Worm (Caenorhabditis elegans) whole organism, young adult: ENCODE data around the gene sri-4.
A peak's percentile ranks its signal among the peaks of the same experiment; 100 is the strongest.

Source experiments
- C06A6.2 ChIP-seq: fragments of 200-800 bp; sonication (Bioruptor generic); conservative IDR thresholded peaks from 2 replicates; pipeline ENCODE4 v1.3.6; 2022; ENCODE audit warnings: missing genetic modification characterization, missing compliant biosample characterization
- D2030.7 ChIP-seq: fragments of 200-800 bp; sonication (Bioruptor generic); IDR thresholded peaks from 2 replicates; pipeline ENCODE4 v1.3.6; 2022; ENCODE audit warnings: missing genetic modification reagents, missing genetic modification characterization, missing compliant biosample characterization
- F33H1.4 ChIP-seq: fragments of 200-800 bp; sonication (Bioruptor generic); IDR thresholded peaks from 2 replicates; pipeline ENCODE4 v1.3.6; 2022; ENCODE audit warnings: missing genetic modification reagents, missing genetic modification characterization, missing compliant biosample characterization
- F37B4.10 ChIP-seq: fragments of 200-800 bp; sonication (Bioruptor generic); IDR thresholded peaks from 2 replicates; pipeline ENCODE4 v1.3.6; 2022; ENCODE audit warnings: missing genetic modification characterization, missing compliant biosample characterization
- F39B2.1 ChIP-seq: fragments of 200-800 bp; sonication (Bioruptor generic); IDR thresholded peaks from 2 replicates; pipeline ENCODE4 v1.3.6; 2022; ENCODE audit warnings: missing genetic modification reagents, missing genetic modification characterization, missing compliant biosample characterization
- F57A8.1 ChIP-seq: fragments of 200-800 bp; sonication (Bioruptor generic); optimal IDR thresholded peaks from 2 replicates; lab custom pipeline; 2018; ENCODE audit warnings: mild to moderate bottlenecking, missing genetic modification characterization, moderate library complexity, missing compliant biosample characterization
- K11D2.4 ChIP-seq: fragments of 200-800 bp; sonication (Bioruptor generic); IDR thresholded peaks from 2 replicates; pipeline ENCODE4 v1.3.6; 2022; ENCODE audit warnings: missing genetic modification reagents, missing genetic modification characterization, missing compliant biosample characterization
- K12H6.12 ChIP-seq: fragments of 200-800 bp; sonication (Bioruptor generic); optimal IDR thresholded peaks from 2 replicates; lab custom pipeline; 2018; ENCODE audit warnings: mild to moderate bottlenecking, missing genetic modification characterization, missing compliant biosample characterization
- Y56A3A.18 ChIP-seq: fragments of 200-800 bp; sonication (Bioruptor generic); IDR thresholded peaks from 2 replicates; pipeline ENCODE4 v1.3.6; 2022; ENCODE audit warnings: missing genetic modification reagents, missing genetic modification characterization, missing compliant biosample characterization
- Y67H2A.10 ChIP-seq: fragments of 200-800 bp; sonication (Bioruptor generic); conservative IDR thresholded peaks from 2 replicates; pipeline ENCODE4 v1.3.6; 2022; ENCODE audit warnings: missing genetic modification reagents, missing genetic modification characterization, missing compliant biosample characterization
- Y95B8A.8 ChIP-seq: fragments of 200-800 bp; sonication (Bioruptor generic); IDR thresholded peaks from 2 replicates; pipeline ENCODE4 v1.3.6; 2022; ENCODE audit warnings: missing genetic modification reagents, missing genetic modification characterization, missing compliant biosample characterization
- aptf-2 ChIP-seq: fragments of 200-800 bp; sonication (Bioruptor generic); conservative IDR thresholded peaks from 2 replicates; pipeline ENCODE4 v1.3.6; 2022; ENCODE audit warnings: missing genetic modification reagents, missing genetic modification characterization, missing compliant biosample characterization
- atf-7 ChIP-seq: sonication (generic microtip); optimal IDR thresholded peaks from 2 replicates; lab custom pipeline; 2017; ENCODE audit warnings: mild to moderate bottlenecking, missing genetic modification characterization, missing compliant biosample characterization
- athp-1 ChIP-seq: sonication (generic microtip); optimal IDR thresholded peaks from 2 replicates; lab custom pipeline; 2017; ENCODE audit warnings: mild to moderate bottlenecking, missing genetic modification characterization, missing compliant biosample characterization
- bed-1 ChIP-seq: fragments of 200-800 bp; sonication (Bioruptor generic); IDR thresholded peaks from 2 replicates; pipeline ENCODE4 v1.3.6; 2022; ENCODE audit warnings: missing genetic modification reagents, missing genetic modification characterization, missing compliant biosample characterization
- bed-2 ChIP-seq: fragments of 200-800 bp; sonication (Bioruptor generic); IDR thresholded peaks from 2 replicates; pipeline ENCODE4 v1.3.6; 2022; ENCODE audit warnings: missing genetic modification reagents, missing genetic modification characterization, missing compliant biosample characterization
- cebp-2 ChIP-seq: fragments of 200-800 bp; sonication (Bioruptor generic); IDR thresholded peaks from 2 replicates; pipeline ENCODE4 v1.3.6; 2022; ENCODE audit warnings: missing genetic modification characterization, missing compliant biosample characterization
- ceh-100 ChIP-seq: fragments of 200-800 bp; sonication (Bioruptor generic); IDR thresholded peaks from 2 replicates; pipeline ENCODE4 v1.3.6; 2022; ENCODE audit warnings: missing genetic modification reagents, missing genetic modification characterization, missing compliant biosample characterization
- ceh-91 ChIP-seq: fragments of 200-800 bp; sonication (Bioruptor generic); IDR thresholded peaks from 2 replicates; pipeline ENCODE4 v1.3.6; 2022; ENCODE audit warnings: missing genetic modification reagents, missing genetic modification characterization, missing compliant biosample characterization
- chd-7 ChIP-seq: sonication (generic microtip); optimal IDR thresholded peaks from 2 replicates; lab custom pipeline; 2016; ENCODE audit warnings: mild to moderate bottlenecking, missing genetic modification characterization, moderate library complexity, missing compliant biosample characterization
- die-1 ChIP-seq: sonication (generic microtip); optimal IDR thresholded peaks from 2 replicates; lab custom pipeline; 2016; ENCODE audit warnings: missing genotype, mild to moderate bottlenecking, missing genetic modification characterization, missing compliant biosample characterization
- dpff-1 ChIP-seq: sonication (generic microtip); optimal IDR thresholded peaks from 2 replicates; lab custom pipeline; 2017; ENCODE audit warnings: mild to moderate bottlenecking, missing genetic modification characterization, missing compliant biosample characterization
- dpl-1 ChIP-seq: fragments of 150-350 bp; optimal IDR thresholded peaks from 2 replicates; lab custom pipeline; 2014; ENCODE audit warnings: missing biosample characterization, missing genetic modification reagents, missing genetic modification characterization
- efl-1 ChIP-seq: fragments of 150-350 bp; optimal IDR thresholded peaks from 2 replicates; lab custom pipeline; 2014; ENCODE audit warnings: missing biosample characterization, missing genetic modification reagents, missing genetic modification characterization
- fkh-3 ChIP-seq: sonication (generic microtip); optimal IDR thresholded peaks from 2 replicates; lab custom pipeline; 2016; ENCODE audit warnings: mild to moderate bottlenecking, missing genetic modification characterization, missing compliant biosample characterization
- hrde-1 ChIP-seq: sonication (generic microtip); optimal IDR thresholded peaks from 2 replicates; lab custom pipeline; 2016; ENCODE audit warnings: missing genetic modification characterization, mild to moderate bottlenecking, missing compliant biosample characterization, moderate library complexity, missing genotype, missing genetic modification reagents, borderline replicate concordance
- hsf-1 ChIP-seq: fragments of 200-800 bp; sonication (Bioruptor generic); IDR thresholded peaks from 2 replicates; pipeline ENCODE4 v1.3.6; 2022; ENCODE audit warnings: missing genetic modification reagents, missing genetic modification characterization, missing compliant biosample characterization
- let-526 ChIP-seq: fragments of 200-800 bp; sonication (Bioruptor generic); IDR thresholded peaks from 2 replicates; pipeline ENCODE4 v1.3.6; 2022; ENCODE audit warnings: missing genetic modification reagents, missing genetic modification characterization, missing compliant biosample characterization
- let-607 ChIP-seq, 2 experiments: fragments of 200-800 bp in 1 of 2; sonication (Bioruptor generic) in 1 of 2; sonication (generic microtip) in 1 of 2; optimal IDR thresholded peaks; 2 replicates each; lab custom pipeline; 2016 to 2018; ENCODE audit warnings: mild to moderate bottlenecking in 2 of 2, missing compliant biosample characterization in 2 of 2, missing genetic modification characterization in 2 of 2, moderate library complexity in 2 of 2, missing genotype in 1 of 2
- lin-40 ChIP-seq: sonication (generic microtip); optimal IDR thresholded peaks from 2 replicates; lab custom pipeline; 2016; ENCODE audit warnings: missing genetic modification characterization, mild to moderate bottlenecking, missing compliant biosample characterization, missing genotype, missing genetic modification reagents
- lir-1 ChIP-seq: fragments of 200-800 bp; sonication (Bioruptor generic); conservative IDR thresholded peaks from 2 replicates; pipeline ENCODE4 v1.3.6; 2022; ENCODE audit warnings: missing genetic modification reagents, missing genetic modification characterization, missing compliant biosample characterization
- madf-3 ChIP-seq: fragments of 200-800 bp; sonication (Bioruptor generic); IDR thresholded peaks from 2 replicates; pipeline ENCODE4 v1.3.6; 2022; ENCODE audit warnings: missing genetic modification reagents, missing genetic modification characterization, missing compliant biosample characterization
- nfya-1 ChIP-seq: sonication (generic microtip); optimal IDR thresholded peaks from 2 replicates; lab custom pipeline; 2017; ENCODE audit warnings: antibody characterized with exemption, missing compliant biosample characterization, missing genetic modification characterization, borderline replicate concordance; ENCODE audit not compliant: insufficient read depth
- nhr-80 ChIP-seq: sonication (generic microtip); optimal IDR thresholded peaks from 2 replicates; lab custom pipeline; 2016; ENCODE audit warnings: missing genetic modification characterization, missing compliant biosample characterization
- nhr-90 ChIP-seq: sonication (generic microtip); optimal IDR thresholded peaks from 2 replicates; lab custom pipeline; 2016; ENCODE audit warnings: missing genotype, mild to moderate bottlenecking, missing genetic modification characterization, missing compliant biosample characterization
- sdz-38 ChIP-seq: sonication (generic microtip); optimal IDR thresholded peaks from 2 replicates; lab custom pipeline; 2016; ENCODE audit warnings: missing genotype, missing genetic modification characterization, missing compliant biosample characterization
- snpc-1.1 ChIP-seq: sonication (generic microtip); optimal IDR thresholded peaks from 2 replicates; lab custom pipeline; 2017; ENCODE audit warnings: missing genetic modification characterization, mild to moderate bottlenecking, missing compliant biosample characterization, antibody characterized with exemption, moderate library complexity, missing genotype, missing genetic modification reagents; ENCODE audit not compliant: insufficient read depth
- snpc-1.3 ChIP-seq: sonication (generic microtip); optimal IDR thresholded peaks from 2 replicates; lab custom pipeline; 2017; ENCODE audit warnings: missing genetic modification characterization, mild to moderate bottlenecking, missing compliant biosample characterization, antibody characterized with exemption, moderate library complexity, missing genotype, missing genetic modification reagents; ENCODE audit not compliant: insufficient read depth
- sptf-2 ChIP-seq: fragments of 200-800 bp; sonication (Bioruptor generic); optimal IDR thresholded peaks from 2 replicates; lab custom pipeline; 2018; ENCODE audit warnings: mild to moderate bottlenecking, missing genetic modification characterization, missing compliant biosample characterization
- tlf-1 ChIP-seq: fragments of 200-800 bp; sonication (Bioruptor generic); optimal IDR thresholded peaks from 2 replicates; lab custom pipeline; 2018; ENCODE audit warnings: mild to moderate bottlenecking, missing genetic modification characterization, missing compliant biosample characterization
- unc-62 ChIP-seq: fragments of 150-350 bp; optimal IDR thresholded peaks from 2 replicates; lab custom pipeline; 2014; ENCODE audit warnings: missing biosample characterization, missing genetic modification reagents, missing genetic modification characterization
- xnd-1 ChIP-seq: sonication (generic microtip); optimal IDR thresholded peaks from 2 replicates; lab custom pipeline; 2016; ENCODE audit warnings: missing genotype, missing genetic modification reagents, missing genetic modification characterization, missing compliant biosample characterization
- zim-3 ChIP-seq: sonication (generic microtip); optimal IDR thresholded peaks from 2 replicates; lab custom pipeline; 2017; ENCODE audit warnings: mild to moderate bottlenecking, missing genetic modification characterization, moderate library complexity, missing compliant biosample characterization

The sri-4 gene

ce11 chrV:731330-731729 is 16.8 kb upstream of the sri-4 start (continued):
- TF ChIP-seq D2030.7 (GFP tag; lab: Robert Waterston, UW) (no peak), K11D2.4 (GFP tag; lab: Robert Waterston, UW) (peak; percentile 84), Y56A3A.18 (GFP tag; lab: Robert Waterston, UW) (peak; percentile 46; the same call in 1 of the 2 replicates), dpl-1 (GFP tag; lab: Kevin White, UChicago) (no peak), K12H6.12 (tag; lab: Kevin White, UChicago) (peak; percentile 71), hsf-1 (GFP tag; lab: Robert Waterston, UW) (no peak), let-526 (GFP tag; lab: Robert Waterston, UW) (peak; percentile 96), Y67H2A.10 (GFP tag; lab: Robert Waterston, UW) (no peak), lin-40 (peak; percentile 75), bed-1 (GFP tag; lab: Robert Waterston, UW) (no peak), let-607 (tag; optimal IDR thresholded peaks at IDR 0.05; lab: Kevin White, UChicago) (peak in 1 of 2 experiments; percentile 85), nhr-80 (tag; lab: Kevin White, UChicago) (peak; percentile 97), ceh-100 (GFP tag; lab: Robert Waterston, UW) (no peak), snpc-1.1 (tag; lab: Kevin White, UChicago) (no peak), F33H1.4 (GFP tag; lab: Robert Waterston, UW) (no peak), atf-7 (peak; percentile 93), C06A6.2 (peak; percentile 84), hrde-1 (tag; lab: Kevin White, UChicago) (no peak), zim-3 (no peak), tlf-1 (peak; percentile 84), chd-7 (tag; lab: Kevin White, UChicago) (peak; percentile 93), madf-3 (GFP tag; lab: Robert Waterston, UW) (peak; percentile 64; the same call in 1 of the 2 replicates), F39B2.1 (GFP tag; lab: Robert Waterston, UW) (no peak), F37B4.10 (no peak), unc-62 (GFP tag; lab: Kevin White, UChicago) (peak; percentile 83), F57A8.1 (GFP tag; lab: Kevin White, UChicago) (no peak), die-1 (peak; percentile 57), nfya-1 (tag; lab: Kevin White, UChicago) (no peak), sdz-38 (tag; lab: Kevin White, UChicago) (no peak), fkh-3 (tag; lab: Kevin White, UChicago) (no peak)

ce11 chrV:736171-736570 is 12.0 kb upstream of the sri-4 start, which contains the start of gene srj-25:
Gene srj-25, minus strand, starts transcription at chrV:736271.
- no peak for TF ChIP-seq sdz-38 (tag; lab: Kevin White, UChicago)
- TF ChIP-seq cebp-2 (GFP tag; lab: Robert Waterston, UW): no peak
- TF ChIP-seq nhr-90: no peak
- TF ChIP-seq D2030.7 (GFP tag; lab: Robert Waterston, UW): no peak
- TF ChIP-seq efl-1 (GFP tag; lab: Kevin White, UChicago): no peak
- TF ChIP-seq athp-1 (tag; lab: Kevin White, UChicago): no peak
- no peak for TF ChIP-seq tlf-1
- no peak for TF ChIP-seq lin-40
- no peak for TF ChIP-seq aptf-2 (GFP tag; lab: Robert Waterston, UW)
- TF ChIP-seq lir-1 (GFP tag; lab: Robert Waterston, UW): no peak
- TF ChIP-seq bed-2 (GFP tag; lab: Robert Waterston, UW): no peak
- TF ChIP-seq sptf-2 (GFP tag; lab: Kevin White, UChicago): no peak
- TF ChIP-seq dpl-1 (GFP tag; lab: Kevin White, UChicago): no peak
- TF ChIP-seq snpc-1.3 (tag; lab: Kevin White, UChicago): no peak
- TF ChIP-seq dpff-1 (tag; lab: Kevin White, UChicago): no peak
- no peak for TF ChIP-seq ceh-91 (GFP tag; lab: Robert Waterston, UW)
- no peak for TF ChIP-seq xnd-1 (tag; lab: Kevin White, UChicago)
- no peak for TF ChIP-seq Y95B8A.8
